Fruit fly (Drosophila melanogaster) whole organism, embryonic: ENCODE measurements around the gene CG14636.

ENCODE experiments used
- Asciz ChIP-seq: fragments of 200-800 bp; sonication (Bioruptor generic); optimal IDR thresholded peaks from 2 replicates; lab custom pipeline; 2017; ENCODE audit warnings: missing biosample characterization, mild to moderate bottlenecking, missing genetic modification characterization, missing genetic modification reagents
- B-H1 ChIP-seq: fragments of 200-800 bp; sonication (Bioruptor generic); IDR thresholded peaks from 3 replicates; pipeline ENCODE4 v1.3.6; 2022; ENCODE audit warnings: missing biosample characterization, missing genetic modification characterization
- Bdp1 ChIP-seq: fragments of 200-800 bp; sonication (Bioruptor generic); optimal IDR thresholded peaks from 3 replicates; lab custom pipeline; 2016; ENCODE audit warnings: missing biosample characterization, missing genetic modification characterization
- Bgb ChIP-seq: fragments of 200-800 bp; sonication (Bioruptor generic); IDR thresholded peaks from 2 replicates; pipeline ENCODE4 v1.3.6; 2022; ENCODE audit warnings: missing biosample characterization, missing genetic modification characterization; ENCODE audit not compliant: partially characterized antibody
- CG10147 ChIP-seq: fragments of 200-800 bp; sonication (Bioruptor generic); optimal IDR thresholded peaks from 2 replicates; lab custom pipeline; 2019; ENCODE audit warnings: missing biosample characterization, mild to moderate bottlenecking, missing genetic modification characterization, moderate library complexity
- CG11085 ChIP-seq: fragments of 200-800 bp; sonication (Bioruptor generic); IDR thresholded peaks from 2 replicates; pipeline ENCODE4 v1.3.6; 2022; ENCODE audit warnings: missing biosample characterization, missing genetic modification characterization
- CG11456 ChIP-seq: fragments of 200-800 bp; sonication (Bioruptor generic); IDR thresholded peaks from 3 replicates; pipeline ENCODE4 v1.3.6; 2022; ENCODE audit warnings: missing biosample characterization, missing genetic modification characterization
- CG11723 ChIP-seq: fragments of 200-800 bp; sonication (Bioruptor generic); optimal IDR thresholded peaks from 2 replicates; lab custom pipeline; 2017; ENCODE audit warnings: missing biosample characterization, mild to moderate bottlenecking, missing genetic modification characterization
- CG12744 ChIP-seq: fragments of 200-800 bp; sonication (Bioruptor generic); optimal IDR thresholded peaks from 2 replicates; lab custom pipeline; 2016; ENCODE audit warnings: missing biosample characterization, missing genetic modification characterization
- CG3407 ChIP-seq: fragments of 200-800 bp; sonication (Bioruptor generic); optimal IDR thresholded peaks from 2 replicates; lab custom pipeline; 2018; ENCODE audit warnings: missing biosample characterization, mild to moderate bottlenecking, missing genetic modification characterization
- CG34224 ChIP-seq: fragments of 200-800 bp; sonication (Bioruptor generic); IDR thresholded peaks from 3 replicates; pipeline ENCODE4 v1.3.6; 2022; ENCODE audit warnings: missing biosample characterization, missing genetic modification characterization; ENCODE audit not compliant: partially characterized antibody
- CG6683 ChIP-seq: fragments of 200-800 bp; sonication (Bioruptor generic); optimal IDR thresholded peaks from 2 replicates; lab custom pipeline; 2017; ENCODE audit warnings: missing biosample characterization, mild to moderate bottlenecking, missing genetic modification characterization, missing genetic modification reagents
- CG6791 ChIP-seq: fragments of 200-800 bp; sonication (Bioruptor generic); IDR thresholded peaks from 3 replicates; pipeline ENCODE4 v1.3.6; 2022; ENCODE audit warnings: missing biosample characterization, missing genetic modification characterization; ENCODE audit not compliant: partially characterized antibody
- CG9609 ChIP-seq: fragments of 200-800 bp; sonication (Bioruptor generic); optimal IDR thresholded peaks from 3 replicates; lab custom pipeline; 2016; ENCODE audit warnings: missing biosample characterization, missing genetic modification characterization
- CoRest ChIP-seq: fragments of 200-800 bp; sonication (Bioruptor generic); optimal IDR thresholded peaks from 3 replicates; lab custom pipeline; 2018; ENCODE audit warnings: missing biosample characterization, mild to moderate bottlenecking, missing genetic modification characterization, moderate library complexity
- D ChIP-seq, 2 experiments: fragments of 200-800 bp in 1 of 2; fragments of >200 bp in 1 of 2; sonication (Bioruptor generic) in 1 of 2; optimal IDR thresholded peaks; 2 replicates in 1 of 2; 3 replicates in 1 of 2; lab custom pipeline; 2017; ENCODE audit warnings: mild to moderate bottlenecking in 1 of 2, missing biosample characterization in 1 of 2, missing genetic modification characterization in 1 of 2, missing genetic modification reagents in 1 of 2
- Dad ChIP-seq: fragments of 200-800 bp; sonication (Bioruptor generic); optimal IDR thresholded peaks from 3 replicates; lab custom pipeline; 2016; ENCODE audit warnings: missing biosample characterization, missing genetic modification characterization
- Dip3 ChIP-seq: fragments of 200-800 bp; sonication (Bioruptor generic); optimal IDR thresholded peaks from 3 replicates; lab custom pipeline; 2016; ENCODE audit warnings: missing biosample characterization, missing genetic modification characterization
- Doc3 ChIP-seq: fragments of 200-800 bp; sonication (Bioruptor generic); IDR thresholded peaks from 3 replicates; pipeline ENCODE4 v1.3.6; 2022; ENCODE audit warnings: missing biosample characterization, missing genetic modification characterization; ENCODE audit not compliant: partially characterized antibody
- Drgx ChIP-seq: fragments of 200-800 bp; sonication (Bioruptor generic); IDR thresholded peaks from 2 replicates; pipeline ENCODE4 v1.3.6; 2022; ENCODE audit warnings: missing biosample characterization, missing genetic modification characterization
- Eip74EF ChIP-seq, 2 experiments: fragments of 200-800 bp in 1 of 2; fragments of >200 bp in 1 of 2; sonication (Bioruptor generic) in 1 of 2; optimal IDR thresholded peaks; 2 replicates each; lab custom pipeline; 2017 to 2019; ENCODE audit warnings: missing biosample characterization in 2 of 2, missing genetic modification characterization in 2 of 2, mild to moderate bottlenecking in 1 of 2, moderate library complexity in 1 of 2
- HLH4C ChIP-seq: fragments of 200-800 bp; sonication (Bioruptor generic); IDR thresholded peaks from 3 replicates; pipeline ENCODE4 v1.3.6; 2022; ENCODE audit warnings: missing biosample characterization, missing genetic modification characterization; ENCODE audit not compliant: partially characterized antibody
- Hey ChIP-seq: fragments of 200-800 bp; sonication (Bioruptor generic); optimal IDR thresholded peaks from 3 replicates; lab custom pipeline; 2018; ENCODE audit warnings: missing biosample characterization, mild to moderate bottlenecking, missing genetic modification characterization
- HmgD ChIP-seq: fragments of 200-800 bp; sonication (Bioruptor generic); optimal IDR thresholded peaks from 3 replicates; lab custom pipeline; 2016; ENCODE audit warnings: missing biosample characterization, missing genetic modification characterization
- Hmx ChIP-seq: fragments of 200-800 bp; sonication (Bioruptor generic); optimal IDR thresholded peaks from 2 replicates; lab custom pipeline; 2016; ENCODE audit warnings: missing biosample characterization, missing genetic modification characterization
- Hr3 ChIP-seq: fragments of 200-800 bp; sonication (Bioruptor generic); optimal IDR thresholded peaks from 3 replicates; lab custom pipeline; 2016; ENCODE audit warnings: missing biosample characterization, missing genetic modification characterization
- Mad ChIP-seq: fragments of 200-800 bp; sonication (Bioruptor generic); optimal IDR thresholded peaks from 2 replicates; lab custom pipeline; 2016; ENCODE audit warnings: missing biosample characterization, missing genetic modification characterization
- Mrtf ChIP-seq: fragments of 200-800 bp; sonication (Bioruptor generic); IDR thresholded peaks from 3 replicates; pipeline ENCODE4 v1.3.6; 2022; ENCODE audit warnings: missing biosample characterization, missing genetic modification characterization
- Ptx1 ChIP-seq: fragments of 200-800 bp; sonication (Bioruptor generic); IDR thresholded peaks from 2 replicates; pipeline ENCODE4 v1.3.6; 2022; ENCODE audit warnings: missing biosample characterization, missing genetic modification characterization
- Ravus ChIP-seq: fragments of 200-800 bp; sonication (Bioruptor generic); IDR thresholded peaks from 2 replicates; pipeline ENCODE4 v1.3.6; 2022; ENCODE audit warnings: missing biosample characterization, missing genetic modification characterization
- Sox100B ChIP-seq: fragments of 200-800 bp; sonication (Bioruptor generic); optimal IDR thresholded peaks from 3 replicates; lab custom pipeline; 2018; ENCODE audit warnings: missing biosample characterization, mild to moderate bottlenecking, missing genetic modification characterization
- Sry-β ChIP-seq: fragments of 200-800 bp; sonication (Bioruptor generic); optimal IDR thresholded peaks from 2 replicates; lab custom pipeline; 2018; ENCODE audit warnings: missing biosample characterization, mild to moderate bottlenecking, missing genetic modification characterization, moderate library complexity
- bab2 ChIP-seq: fragments of 200-800 bp; sonication (Bioruptor generic); optimal IDR thresholded peaks from 2 replicates; lab custom pipeline; 2016; ENCODE audit warnings: missing biosample characterization, missing genetic modification characterization
- bsh ChIP-seq, 2 experiments: fragments of 200-800 bp; sonication (Bioruptor generic); optimal IDR thresholded peaks; 2 replicates each; lab custom pipeline; 2017 to 2018; ENCODE audit warnings: mild to moderate bottlenecking in 2 of 2, missing biosample characterization in 2 of 2, missing genetic modification characterization in 2 of 2, moderate library complexity in 1 of 2
- chn ChIP-seq: fragments of 200-800 bp; sonication (Bioruptor generic); optimal IDR thresholded peaks from 2 replicates; lab custom pipeline; 2016; ENCODE audit warnings: missing biosample characterization, missing genetic modification characterization
- dpn ChIP-seq, 2 experiments: fragments of 200-800 bp; sonication (Bioruptor generic); optimal IDR thresholded peaks; 3 replicates each; lab custom pipeline; 2016; ENCODE audit warnings: missing biosample characterization in 2 of 2, missing genetic modification characterization in 2 of 2
- eyg ChIP-seq: fragments of 200-800 bp; sonication (Bioruptor generic); optimal IDR thresholded peaks from 3 replicates; lab custom pipeline; 2016; ENCODE audit warnings: missing biosample characterization, missing genetic modification characterization
- grau ChIP-seq: fragments of 200-800 bp; optimal IDR thresholded peaks from 3 replicates; lab custom pipeline; 2019; ENCODE audit warnings: missing biosample characterization, mild to moderate bottlenecking, missing genetic modification characterization, moderate library complexity
- ind ChIP-seq: fragments of 200-800 bp; sonication (Bioruptor generic); optimal IDR thresholded peaks from 3 replicates; lab custom pipeline; 2016; ENCODE audit warnings: missing biosample characterization, missing genetic modification characterization
- jumu ChIP-seq: fragments of 200-800 bp; sonication (Bioruptor generic); optimal IDR thresholded peaks from 3 replicates; lab custom pipeline; 2016; ENCODE audit warnings: missing biosample characterization, missing genetic modification characterization
- phol ChIP-seq: fragments of 200-800 bp; sonication (Bioruptor generic); optimal IDR thresholded peaks from 3 replicates; lab custom pipeline; 2018; ENCODE audit warnings: missing biosample characterization, mild to moderate bottlenecking, missing genetic modification characterization, moderate library complexity
- rib ChIP-seq: fragments of 200-800 bp; sonication (Bioruptor generic); IDR thresholded peaks from 2 replicates; pipeline ENCODE4 v1.3.6; 2022; ENCODE audit warnings: missing biosample characterization, missing genetic modification characterization
- sd ChIP-seq: fragments of 200-800 bp; sonication (Bioruptor generic); optimal IDR thresholded peaks from 3 replicates; lab custom pipeline; 2018; ENCODE audit warnings: missing biosample characterization, mild to moderate bottlenecking, missing genetic modification characterization, moderate library complexity
- tin ChIP-seq: fragments of 200-800 bp; sonication (Bioruptor generic); optimal IDR thresholded peaks from 3 replicates; lab custom pipeline; 2016; ENCODE audit warnings: missing biosample characterization, missing genetic modification characterization
- tna ChIP-seq: fragments of 200-800 bp; sonication (Bioruptor generic); IDR thresholded peaks from 2 replicates; pipeline ENCODE4 v1.3.6; 2022; ENCODE audit warnings: missing biosample characterization, missing genetic modification characterization; ENCODE audit not compliant: partially characterized antibody
- toy ChIP-seq: fragments of 200-800 bp; sonication (Bioruptor generic); IDR thresholded peaks from 2 replicates; pipeline ENCODE4 v1.3.6; 2022; ENCODE audit warnings: missing biosample characterization, missing genetic modification characterization
- vfl ChIP-seq: fragments of 200-800 bp; sonication (Bioruptor generic); optimal IDR thresholded peaks from 2 replicates; lab custom pipeline; 2016; ENCODE audit warnings: missing biosample characterization, missing genetic modification characterization
- vnd ChIP-seq: fragments of 200-800 bp; sonication (Bioruptor generic); IDR thresholded peaks from 3 replicates; pipeline ENCODE4 v1.3.6; 2022; ENCODE audit warnings: missing biosample characterization, missing genetic modification characterization; ENCODE audit not compliant: partially characterized antibody
- zen ChIP-seq: fragments of 200-800 bp; sonication (Bioruptor generic); optimal IDR thresholded peaks from 3 replicates; lab custom pipeline; 2018; ENCODE audit warnings: missing biosample characterization, mild to moderate bottlenecking, missing genetic modification characterization, moderate library complexity
- zen2 ChIP-seq: fragments of 200-800 bp; sonication (Bioruptor generic); IDR thresholded peaks from 3 replicates; pipeline ENCODE4 v1.3.6; 2022; ENCODE audit warnings: missing biosample characterization, missing genetic modification characterization; ENCODE audit not compliant: partially characterized antibody

CG14636 gene

DNA sequence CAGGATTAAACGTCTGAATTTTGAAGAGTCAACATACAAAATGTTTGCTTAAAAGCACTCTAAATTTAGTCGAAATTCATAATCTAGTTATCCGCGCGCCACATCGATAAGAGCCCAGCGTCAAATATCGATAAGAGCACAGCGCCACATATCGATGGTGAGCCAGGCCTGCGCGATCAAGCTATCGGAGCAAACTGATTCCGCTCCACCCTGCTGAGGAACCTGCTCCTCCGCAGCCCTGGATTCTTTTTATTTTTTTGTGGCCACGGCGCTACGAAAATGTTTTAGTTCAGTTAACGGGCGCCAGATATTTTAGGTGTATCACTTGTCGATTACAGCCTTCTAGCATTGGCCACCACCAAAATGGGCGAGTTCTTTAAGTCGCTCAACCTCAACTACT, 5.7 kb upstream of the CG14636 start (continued):
- TF ChIP-seq eyg (GFP tag; lab: Kevin White, UChicago) (no peak), CG9609 (GFP tag; lab: Kevin White, UChicago) (peak; percentile 7), Bgb (peak; percentile 100), HmgD (GFP tag; lab: Kevin White, UChicago) (peak; percentile 86), CoRest (tag; lab: Kevin White, UChicago) (peak; percentile 32), CG12744 (GFP tag; lab: Kevin White, UChicago) (no peak), B-H1 (GFP tag; lab: Robert Waterston, UW) (no peak), Dad (peak; percentile 57), grau (tag; lab: Kevin White, UChicago) (peak; percentile 45), CG6791 (GFP tag; lab: Robert Waterston, UW) (peak; percentile 99), Hey (tag; lab: Kevin White, UChicago) (no peak), Drgx (GFP tag; lab: Robert Waterston, UW) (0 out of 2 replicates have a peak, but pooled peaks have one; percentile 20), rib (GFP tag; lab: Robert Waterston, UW) (no peak), phol (tag; lab: Kevin White, UChicago) (peak; percentile 41), Asciz (GFP tag; lab: Kevin White, UChicago) (no peak), Sox100B (GFP tag; lab: Kevin White, UChicago) (no peak), Doc3 (GFP tag; lab: Robert Waterston, UW) (peak; percentile 96), dpn (GFP tag; optimal IDR thresholded peaks at IDR 0.05; lab: Kevin White, UChicago) (peak; percentile 37), sd (tag; lab: Kevin White, UChicago) (no peak), zen2 (peak; percentile 97), vfl (peak; percentile 19), tin (GFP tag; lab: Kevin White, UChicago) (peak; percentile 56), CG6683 (no peak), Ptx1 (GFP tag; lab: Robert Waterston, UW) (peak; percentile 45), CG3407 (GFP tag; lab: Kevin White, UChicago) (no peak), tna (peak; percentile 97), Bdp1 (no peak), HLH4C (GFP tag; lab: Robert Waterston, UW) (peak; percentile 97), chn (GFP tag; lab: Kevin White, UChicago) (peak; percentile 25), Eip74EF (GFP tag; optimal IDR thresholded peaks at IDR 0.05; lab: Kevin White, UChicago) (no peak), Hmx (GFP tag; lab: Kevin White, UChicago) (no peak), Mrtf (GFP tag; lab: Robert Waterston, UW) (no peak), jumu (GFP tag; lab: Kevin White, UChicago) (peak; percentile 40), vnd (peak; percentile 97), Sry-β (GFP tag; lab: Kevin White, UChicago) (no peak), Dip3 (peak; percentile 30), CG11456 (GFP tag; lab: Robert Waterston, UW) (peak; percentile 66; the same call in 2 of the 3 replicates), toy (GFP tag; lab: Robert Waterston, UW) (no peak), bsh (GFP tag; optimal IDR thresholded peaks at IDR 0.05; lab: Kevin White, UChicago) (no peak), zen (tag; lab: Kevin White, UChicago) (peak; percentile 35), Mad (GFP tag; lab: Kevin White, UChicago) (peak; percentile 31), CG10147 (GFP tag; lab: Kevin White, UChicago) (no peak), ind (GFP tag; lab: Kevin White, UChicago) (no peak), Hr3 (GFP tag; lab: Kevin White, UChicago) (peak; percentile 20), Ravus (no peak), D (optimal IDR thresholded peaks at IDR 0.05; lab: Kevin White, UChicago) (peak; percentile 14), D (GFP tag; optimal IDR thresholded peaks at IDR 0.05; lab: Kevin White, UChicago) (no peak), bab2 (GFP tag; lab: Kevin White, UChicago) (peak; percentile 13), CG11085 (GFP tag; lab: Robert Waterston, UW) (no peak), CG34224 (GFP tag; lab: Robert Waterston, UW) (peak; percentile 99), CG11723 (GFP tag; lab: Kevin White, UChicago) (no peak)
